Fruit fly (Drosophila melanogaster) whole organism: ENCODE results near the gene Lcp65Ab2.

ENCODE experiments used
- CG8478 ChIP-seq: fragments of >200 bp; optimal IDR thresholded peaks from 2 replicates; lab custom pipeline; 2018; ENCODE audit warnings: inconsistent platforms
- EcR ChIP-seq, 2 experiments: fragments of >200 bp; optimal IDR thresholded peaks; 2 replicates each; lab custom pipeline; 2017; ENCODE audit warnings: missing biosample characterization in 2 of 2, missing genetic modification characterization in 2 of 2, missing genetic modification reagents in 2 of 2
- psq ChIP-seq: fragments of >200 bp; optimal IDR thresholded peaks from 2 replicates; lab custom pipeline; 2017

- TF ChIP-seq psq (lab: Kevin White, UChicago) (no peak), EcR (GFP tag; optimal IDR thresholded peaks at IDR 0.05; lab: Kevin White, UChicago) (no peak), CG8478 (no peak)
Measured at dm6 chr3L:6184884-6185438, 38.5 kb downstream of the Lcp65Ab2 start, which contains the start of the genes D19B and CG43293.
